Fruit fly (Drosophila melanogaster): Measurements from ENCODE around the gene CG33263.
A peak's percentile ranks its signal among the peaks of the same experiment; 100 is the strongest.

CG33263 gene

dm6 chr3L:13410999-13411398 is 13.0 kb downstream of the CG33263 start (continued):
- no peak for TF ChIP-seq tx (GFP tag; optimal IDR thresholded peaks at IDR 0.05)
- no peak for TF ChIP-seq CG17328 (GFP tag; IDR thresholded peaks at IDR 0.05)
- TF ChIP-seq Ets97D (GFP tag; optimal IDR thresholded peaks at IDR 0.05): peak; percentile 14
- TF ChIP-seq fd3F (GFP tag; optimal IDR thresholded peaks at IDR 0.05): peak; percentile 33
- no peak for TF ChIP-seq tna (GFP tag; IDR thresholded peaks at IDR 0.05; ENCODE audit: partially characterized antibody)
- no peak for TF ChIP-seq org-1 (GFP tag; optimal IDR thresholded peaks at IDR 0.05)
- TF ChIP-seq CG6654 (GFP tag; optimal IDR thresholded peaks at IDR 0.05): no peak
- peak; percentile 31 for TF ChIP-seq Dp (GFP tag; optimal IDR thresholded peaks at IDR 0.05)
- no peak for TF ChIP-seq CG7556 (GFP tag; optimal IDR thresholded peaks at IDR 0.05)
- no peak; the same call in 2 of the 3 replicates for TF ChIP-seq CG34422 (GFP tag; IDR thresholded peaks at IDR 0.05)
- TF ChIP-seq gt (GFP tag; IDR thresholded peaks at IDR 0.05): no peak
- peak; percentile 15 for TF ChIP-seq jumu (GFP tag; optimal IDR thresholded peaks at IDR 0.05)
- TF ChIP-seq dan (GFP tag; IDR thresholded peaks at IDR 0.05): no peak
- peak; percentile 27 for TF ChIP-seq CG4617 (GFP tag; optimal IDR thresholded peaks at IDR 0.05; ENCODE audit: borderline replicate concordance)
- 0 out of 2 replicates have a peak, but pooled peaks have one; percentile 17 for TF ChIP-seq onecut (GFP tag; IDR thresholded peaks at IDR 0.05)
- no peak for TF ChIP-seq CG8478 (optimal IDR thresholded peaks at IDR 0.05)
- no peak for TF ChIP-seq CG3407 (GFP tag; optimal IDR thresholded peaks at IDR 0.05)
- peak; percentile 19 for TF ChIP-seq yki (optimal IDR thresholded peaks at IDR 0.05)
- TF ChIP-seq CG10147 (GFP tag; optimal IDR thresholded peaks at IDR 0.05): no peak
- no peak for TF ChIP-seq MESR4 (GFP tag; optimal IDR thresholded peaks at IDR 0.05)
- no peak for TF ChIP-seq CG15011 (GFP tag; optimal IDR thresholded peaks at IDR 0.05)
- TF ChIP-seq knrl (GFP tag; IDR thresholded peaks at IDR 0.05; ENCODE audit: partially characterized antibody): no peak; the same call in 2 of the 3 replicates
- TF ChIP-seq Trl (optimal IDR thresholded peaks at IDR 0.05): no peak
- peak; percentile 1 for TF ChIP-seq Trl (GFP tag; optimal IDR thresholded peaks at IDR 0.05)
- TF ChIP-seq CG2199 (GFP tag; IDR thresholded peaks at IDR 0.05): peak; percentile 65; the same call in 1 of the 3 replicates
- no peak for TF ChIP-seq CkIIα-i1 (GFP tag; IDR thresholded peaks at IDR 0.05)
- peak; percentile 73 for TF ChIP-seq sens (GFP tag)
- peak; percentile 22; the same call in 1 of the 2 replicates for TF ChIP-seq CG32772 (GFP tag; IDR thresholded peaks at IDR 0.05)
- peak; percentile 8 for TF ChIP-seq Vsx1 (GFP tag; optimal IDR thresholded peaks at IDR 0.05)
- TF ChIP-seq zfh2 (GFP tag; optimal IDR thresholded peaks at IDR 0.05): no peak
- no peak for TF ChIP-seq sqz (GFP tag; optimal IDR thresholded peaks at IDR 0.05)
- no peak for TF ChIP-seq CG12155 (GFP tag; optimal IDR thresholded peaks at IDR 0.05)
- TF ChIP-seq CG8359 (GFP tag; optimal IDR thresholded peaks at IDR 0.05; ENCODE audit: borderline replicate concordance): no peak
- peak; percentile 7 for TF ChIP-seq CG13424 (tag; optimal IDR thresholded peaks at IDR 0.05)
- TF ChIP-seq trem (tag; optimal IDR thresholded peaks at IDR 0.05): peak; percentile 57
- peak; percentile 56 for TF ChIP-seq Dek (tag; optimal IDR thresholded peaks at IDR 0.05)
- peak; percentile 33 for TF ChIP-seq CG10654 (GFP tag; optimal IDR thresholded peaks at IDR 0.05)
- no peak for TF ChIP-seq Dref (GFP tag; IDR thresholded peaks at IDR 0.05)
- peak; percentile 29 for TF ChIP-seq sug (tag; optimal IDR thresholded peaks at IDR 0.05)
- TF ChIP-seq CG8924 (tag; optimal IDR thresholded peaks at IDR 0.05): no peak
- TF ChIP-seq ind (GFP tag; optimal IDR thresholded peaks at IDR 0.05): peak; percentile 33
- no peak for TF ChIP-seq cato (GFP tag; optimal IDR thresholded peaks at IDR 0.05; ENCODE audit: borderline replicate concordance)
- TF ChIP-seq Bgb (GFP tag; IDR thresholded peaks at IDR 0.05; ENCODE audit: partially characterized antibody): peak; percentile 62
- peak; percentile 54 for TF ChIP-seq CG7839 (tag; optimal IDR thresholded peaks at IDR 0.05)
- TF ChIP-seq CoRest (tag; optimal IDR thresholded peaks at IDR 0.05): peak; percentile 59
- no peak for TF ChIP-seq CG15514 (GFP tag; optimal IDR thresholded peaks at IDR 0.05)
- TF ChIP-seq zen (tag; optimal IDR thresholded peaks at IDR 0.05): peak; percentile 83
- TF ChIP-seq pb (GFP tag; optimal IDR thresholded peaks at IDR 0.05): no peak
- TF ChIP-seq cwo (GFP tag; optimal IDR thresholded peaks at IDR 0.05): no peak
- TF ChIP-seq az2 (GFP tag; optimal IDR thresholded peaks at IDR 0.05): peak; percentile 40
- no peak for TF ChIP-seq lab (GFP tag; optimal IDR thresholded peaks at IDR 0.05)
- no peak for TF ChIP-seq ham (GFP tag; IDR thresholded peaks at IDR 0.05)
